Worm (Caenorhabditis elegans) whole organism, mixed stage, embryonic: ENCODE measurements around the gene H19J13.2.

Experiments
- blmp-1 ChIP-seq: fragments of 150-350 bp; optimal IDR thresholded peaks from 2 replicates; lab custom pipeline; 2014; ENCODE audit warnings: missing biosample characterization, missing genetic modification characterization
- ceh-39 ChIP-seq: fragments of 150-350 bp; optimal IDR thresholded peaks from 2 replicates; lab custom pipeline; 2014; ENCODE audit warnings: missing biosample characterization, missing genetic modification characterization
- ces-1 ChIP-seq: fragments of 150-350 bp; optimal IDR thresholded peaks from 2 replicates; lab custom pipeline; 2014; ENCODE audit warnings: missing biosample characterization, missing genetic modification reagents, missing genetic modification characterization
- elt-3 ChIP-seq: fragments of 150-350 bp; optimal IDR thresholded peaks from 2 replicates; lab custom pipeline; 2014; ENCODE audit warnings: missing biosample characterization, missing genetic modification characterization
- ham-2 ChIP-seq: fragments of 200-800 bp; sonication (Bioruptor generic); optimal IDR thresholded peaks from 2 replicates; lab custom pipeline; 2018; ENCODE audit warnings: mild to moderate bottlenecking, missing genetic modification characterization, missing compliant biosample characterization
- lin-32 ChIP-seq: fragments of 200-800 bp; sonication (Bioruptor generic); optimal IDR thresholded peaks from 2 replicates; lab custom pipeline; 2018; ENCODE audit warnings: mild to moderate bottlenecking, missing genetic modification characterization, missing compliant biosample characterization
- lsy-2 ChIP-seq: fragments of 150-350 bp; optimal IDR thresholded peaks from 2 replicates; lab custom pipeline; 2014; ENCODE audit warnings: missing biosample characterization, missing genetic modification characterization
- nhr-237 ChIP-seq: fragments of 150-350 bp; optimal IDR thresholded peaks from 2 replicates; lab custom pipeline; 2014; ENCODE audit warnings: missing biosample characterization, missing genetic modification characterization
- nhr-28 ChIP-seq: fragments of 150-350 bp; optimal IDR thresholded peaks from 2 replicates; lab custom pipeline; 2014; ENCODE audit warnings: missing biosample characterization, missing genetic modification characterization
- pha-4 ChIP-seq: fragments of 150-350 bp; optimal IDR thresholded peaks from 2 replicates; lab custom pipeline; 2018; ENCODE audit warnings: missing biosample characterization, missing genetic modification reagents, missing genetic modification characterization
- snpc-4 ChIP-seq: fragments of 150-350 bp; optimal IDR thresholded peaks from 2 replicates; lab custom pipeline; 2014; ENCODE audit warnings: missing biosample characterization, missing genetic modification characterization
- unc-39 ChIP-seq: fragments of 150-350 bp; optimal IDR thresholded peaks from 2 replicates; lab custom pipeline; 2014; ENCODE audit warnings: missing biosample characterization, missing genetic modification characterization
- zip-8 ChIP-seq: fragments of 150-350 bp; optimal IDR thresholded peaks from 2 replicates; lab custom pipeline; 2014; ENCODE audit warnings: missing biosample characterization, missing genetic modification characterization
- ztf-11 ChIP-seq: fragments of 150-350 bp; optimal IDR thresholded peaks from 2 replicates; lab custom pipeline; 2014; ENCODE audit warnings: missing biosample characterization, missing genetic modification characterization

- TF ChIP-seq ztf-11 (tag; lab: Kevin White, UChicago) (no peak), zip-8 (tag; lab: Kevin White, UChicago) (no peak), ham-2 (GFP tag; lab: Kevin White, UChicago) (no peak), pha-4 (tag; lab: Kevin White, UChicago) (no peak), snpc-4 (tag; lab: Kevin White, UChicago) (no peak), elt-3 (no peak), blmp-1 (tag; lab: Kevin White, UChicago) (no peak), ces-1 (GFP tag; lab: Kevin White, UChicago) (no peak), lsy-2 (tag; lab: Kevin White, UChicago) (no peak), unc-39 (no peak), ceh-39 (no peak), nhr-28 (tag; lab: Kevin White, UChicago) (no peak), nhr-237 (tag; lab: Kevin White, UChicago) (no peak), lin-32 (GFP tag; lab: Kevin White, UChicago) (no peak)
Measured at ce11 chrX:12290539-12290938, 16.8 kb upstream of the H19J13.2 start, which contains the start of gene C04B4.4.
